Worm (Caenorhabditis elegans) whole organism, late embryonic: Measurements from ENCODE around the gene Y6E2A.10.

Experiments
- C38D4.7 ChIP-seq: fragments of 200-800 bp; sonication (Bioruptor generic); optimal IDR thresholded peaks from 2 replicates; lab custom pipeline; 2018; ENCODE audit warnings: mild to moderate bottlenecking, missing genetic modification characterization, moderate library complexity, missing compliant biosample characterization
- K09A11.1 ChIP-seq: sonication (generic microtip); optimal IDR thresholded peaks from 2 replicates; lab custom pipeline; 2017; ENCODE audit warnings: antibody characterized with exemption, mild to moderate bottlenecking, missing genetic modification characterization, missing compliant biosample characterization; ENCODE audit not compliant: insufficient read depth
- Y22D7AL.16 ChIP-seq: sonication (generic microtip); optimal IDR thresholded peaks from 2 replicates; lab custom pipeline; 2016; ENCODE audit warnings: missing genetic modification characterization, missing compliant biosample characterization
- ama-1 ChIP-seq: fragments of 150-350 bp; optimal IDR thresholded peaks from 2 replicates; lab custom pipeline; 2014
- ceh-14 ChIP-seq: sonication (generic microtip); optimal IDR thresholded peaks from 2 replicates; lab custom pipeline; 2016; ENCODE audit warnings: missing genotype, missing genetic modification characterization, missing compliant biosample characterization
- ceh-2 ChIP-seq: sonication (generic microtip); optimal IDR thresholded peaks from 2 replicates; lab custom pipeline; 2016; ENCODE audit warnings: missing genotype, missing genetic modification characterization, missing compliant biosample characterization
- ceh-22 ChIP-seq: sonication (generic microtip); optimal IDR thresholded peaks from 2 replicates; lab custom pipeline; 2017; ENCODE audit warnings: missing biosample characterization, missing genetic modification characterization
- ceh-30 ChIP-seq: fragments of 150-350 bp; optimal IDR thresholded peaks from 2 replicates; lab custom pipeline; 2014; ENCODE audit warnings: missing biosample characterization, missing genetic modification characterization
- ceh-45 ChIP-seq: fragments of 200-800 bp; sonication (Bioruptor generic); IDR thresholded peaks from 2 replicates; pipeline ENCODE4 v1.3.6; 2022; ENCODE audit warnings: missing genetic modification reagents, missing genetic modification characterization, missing compliant biosample characterization
- ceh-48 ChIP-seq: sonication (generic microtip); optimal IDR thresholded peaks from 2 replicates; lab custom pipeline; 2016; ENCODE audit warnings: missing genetic modification characterization, inconsistent platforms, missing compliant biosample characterization
- ceh-6 ChIP-seq: fragments of 200-800 bp; sonication (Bioruptor generic); optimal IDR thresholded peaks from 2 replicates; lab custom pipeline; 2018; ENCODE audit warnings: mild to moderate bottlenecking, missing genetic modification characterization, missing compliant biosample characterization
- ceh-9 ChIP-seq: sonication (generic microtip); optimal IDR thresholded peaks from 2 replicates; lab custom pipeline; 2016; ENCODE audit warnings: mild to moderate bottlenecking, missing genetic modification characterization, inconsistent platforms, missing compliant biosample characterization
- dmd-4 ChIP-seq: sonication (generic microtip); optimal IDR thresholded peaks from 2 replicates; lab custom pipeline; 2016; ENCODE audit warnings: borderline replicate concordance, missing genetic modification characterization, missing compliant biosample characterization
- elt-2 ChIP-seq: sonication (generic microtip); optimal IDR thresholded peaks from 2 replicates; lab custom pipeline; 2016; ENCODE audit warnings: missing genetic modification reagents, missing genetic modification characterization, missing compliant biosample characterization
- elt-4 ChIP-seq: sonication (generic microtip); optimal IDR thresholded peaks from 2 replicates; lab custom pipeline; 2016; ENCODE audit warnings: missing genetic modification characterization, missing compliant biosample characterization
- ets-4 ChIP-seq: sonication (generic microtip); optimal IDR thresholded peaks from 2 replicates; lab custom pipeline; 2016; ENCODE audit warnings: missing genetic modification characterization, missing compliant biosample characterization
- eyg-1 ChIP-seq: sonication (generic microtip); optimal IDR thresholded peaks from 2 replicates; lab custom pipeline; 2016; ENCODE audit warnings: missing genotype, missing genetic modification characterization, missing compliant biosample characterization
- fkh-10 ChIP-seq: fragments of 150-350 bp; optimal IDR thresholded peaks from 2 replicates; lab custom pipeline; 2014; ENCODE audit warnings: missing biosample characterization, missing genetic modification reagents, missing genetic modification characterization
- hlh-15 ChIP-seq: sonication (generic microtip); optimal IDR thresholded peaks from 2 replicates; lab custom pipeline; 2016; ENCODE audit warnings: missing genetic modification characterization, missing compliant biosample characterization
- hlh-30 ChIP-seq: sonication (generic microtip); optimal IDR thresholded peaks from 2 replicates; lab custom pipeline; 2017; ENCODE audit warnings: antibody characterized with exemption, missing genetic modification characterization, missing compliant biosample characterization; ENCODE audit not compliant: insufficient read depth
- hlh-8 ChIP-seq: sonication (generic microtip); optimal IDR thresholded peaks from 2 replicates; lab custom pipeline; 2016; ENCODE audit warnings: missing genotype, missing genetic modification characterization, missing compliant biosample characterization
- mec-3 ChIP-seq: sonication (generic microtip); optimal IDR thresholded peaks from 2 replicates; lab custom pipeline; 2016; ENCODE audit warnings: borderline replicate concordance, missing genetic modification characterization, missing compliant biosample characterization
- npax-4 ChIP-seq: sonication (generic microtip); optimal IDR thresholded peaks from 2 replicates; lab custom pipeline; 2016; ENCODE audit warnings: missing genetic modification characterization, missing compliant biosample characterization
- pag-3 ChIP-seq: sonication (generic microtip); optimal IDR thresholded peaks from 2 replicates; lab custom pipeline; 2016; ENCODE audit warnings: missing compliant biosample characterization, missing genetic modification characterization, borderline replicate concordance
- pat-9 ChIP-seq: fragments of 200-800 bp; sonication (Bioruptor generic); optimal IDR thresholded peaks from 2 replicates; lab custom pipeline; 2018; ENCODE audit warnings: mild to moderate bottlenecking, missing genetic modification characterization, moderate library complexity, missing compliant biosample characterization
- pax-1 ChIP-seq: fragments of 150-350 bp; optimal IDR thresholded peaks from 2 replicates; lab custom pipeline; 2014; ENCODE audit warnings: missing biosample characterization, missing genetic modification characterization
- pha-2 ChIP-seq: sonication (generic microtip); optimal IDR thresholded peaks from 2 replicates; lab custom pipeline; 2017; ENCODE audit warnings: mild to moderate bottlenecking, missing genetic modification characterization, missing compliant biosample characterization
- pqm-1 ChIP-seq: sonication (generic microtip); optimal IDR thresholded peaks from 2 replicates; lab custom pipeline; 2016; ENCODE audit warnings: missing genetic modification characterization, missing compliant biosample characterization
- pros-1 ChIP-seq: fragments of 150-350 bp; optimal IDR thresholded peaks from 2 replicates; lab custom pipeline; 2014; ENCODE audit warnings: missing biosample characterization, missing genetic modification reagents, missing genetic modification characterization
- ref-2 ChIP-seq: sonication (generic microtip); optimal IDR thresholded peaks from 2 replicates; lab custom pipeline; 2016; ENCODE audit warnings: missing genetic modification characterization, missing compliant biosample characterization
- sdc-2 ChIP-seq: sonication (generic microtip); optimal IDR thresholded peaks from 2 replicates; lab custom pipeline; 2016; ENCODE audit warnings: missing genotype, missing genetic modification characterization, missing compliant biosample characterization
- sox-2 ChIP-seq: fragments of 200-800 bp; sonication (Bioruptor generic); IDR thresholded peaks from 2 replicates; pipeline ENCODE4 v1.3.6; 2022; ENCODE audit warnings: missing genetic modification reagents, missing genetic modification characterization, missing compliant biosample characterization
- tbx-2 ChIP-seq: sonication (generic microtip); optimal IDR thresholded peaks from 2 replicates; lab custom pipeline; 2016; ENCODE audit warnings: missing genetic modification characterization, missing compliant biosample characterization
- unc-42 ChIP-seq: sonication (generic microtip); optimal IDR thresholded peaks from 2 replicates; lab custom pipeline; 2016; ENCODE audit warnings: missing genotype, missing genetic modification characterization, missing compliant biosample characterization
- unc-55 ChIP-seq: sonication (generic microtip); optimal IDR thresholded peaks from 2 replicates; lab custom pipeline; 2017; ENCODE audit warnings: missing biosample characterization, missing genetic modification reagents, missing genetic modification characterization
- unc-86 ChIP-seq: sonication (generic microtip); optimal IDR thresholded peaks from 2 replicates; lab custom pipeline; 2016; ENCODE audit warnings: missing genetic modification characterization, missing compliant biosample characterization
- ztf-16 ChIP-seq: sonication (generic microtip); optimal IDR thresholded peaks from 2 replicates; lab custom pipeline; 2017; ENCODE audit warnings: missing genetic modification characterization, missing compliant biosample characterization

Gene Y6E2A.10

DNA sequence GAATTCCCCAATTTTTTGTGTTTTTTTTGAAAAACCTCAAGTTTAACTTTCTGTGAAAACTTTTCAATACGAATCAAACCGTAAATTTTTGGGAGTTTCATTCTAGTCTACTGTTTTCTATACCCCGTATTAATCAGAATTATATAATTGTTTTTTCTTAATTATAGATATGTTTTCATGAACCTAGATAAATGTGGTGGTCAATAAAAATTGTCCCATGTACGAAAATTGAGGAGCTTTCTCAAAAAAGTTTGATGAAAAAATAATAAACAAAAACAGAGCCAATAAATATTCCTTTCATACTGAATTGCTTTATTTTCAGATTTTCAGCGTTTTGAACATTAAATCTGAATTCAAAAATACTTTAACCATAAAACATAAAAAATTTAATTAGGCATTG is 20.0 kb downstream of the Y6E2A.10 start, which contains the start of gene Y6E2A.1:
Gene Y6E2A.1, minus strand, starts transcription at position 101 of the 400 bp plus-strand sequence.
- TF ChIP-seq mec-3 (tag; lab: Kevin White, UChicago) (no peak), ama-1 (no peak), ceh-30 (tag; lab: Kevin White, UChicago) (no peak), elt-2 (tag; lab: Kevin White, UChicago) (no peak), ets-4 (tag; lab: Kevin White, UChicago) (no peak), unc-42 (no peak), pat-9 (no peak), pax-1 (no peak), ceh-6 (GFP tag; lab: Kevin White, UChicago) (no peak), pqm-1 (tag; lab: Kevin White, UChicago) (no peak), unc-86 (tag; lab: Kevin White, UChicago) (no peak), ref-2 (tag; lab: Kevin White, UChicago) (no peak), C38D4.7 (GFP tag; lab: Kevin White, UChicago) (no peak), ceh-48 (no peak)

DNA sequence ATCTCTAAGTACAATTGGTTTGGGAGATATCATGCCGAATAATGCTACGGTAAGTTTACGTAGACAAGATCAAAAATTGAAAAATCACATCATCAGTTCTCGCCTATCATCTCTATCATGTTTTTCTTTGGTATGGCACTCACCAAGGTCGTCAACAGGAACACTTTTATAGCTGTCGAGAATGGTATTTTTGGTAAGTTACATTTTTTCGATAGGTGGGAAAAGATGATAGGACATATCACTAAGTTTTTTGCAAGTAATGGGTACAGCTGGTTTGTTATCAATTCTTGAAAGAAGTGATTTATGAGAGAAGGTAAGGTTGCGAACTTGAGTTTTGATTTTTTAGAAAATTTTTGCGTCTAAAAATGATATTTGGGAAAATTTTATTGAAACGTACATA is 22.4 kb downstream of the Y6E2A.10 start:
- TF ChIP-seq fkh-10 (GFP tag; lab: Kevin White, UChicago), result no peak
- no peak for TF ChIP-seq pag-3 (tag; lab: Kevin White, UChicago)
- no peak for TF ChIP-seq ceh-22 (tag; lab: Kevin White, UChicago)
- TF ChIP-seq ztf-16 (tag; lab: Kevin White, UChicago), result no peak
- TF ChIP-seq ref-2 (tag; lab: Kevin White, UChicago), result no peak
- no peak for TF ChIP-seq mec-3 (tag; lab: Kevin White, UChicago)
- no peak for TF ChIP-seq tbx-2 (tag; lab: Kevin White, UChicago)
- no peak for TF ChIP-seq sdc-2 (tag; lab: Kevin White, UChicago)
- no peak for TF ChIP-seq ceh-2 (tag; lab: Kevin White, UChicago)

DNA sequence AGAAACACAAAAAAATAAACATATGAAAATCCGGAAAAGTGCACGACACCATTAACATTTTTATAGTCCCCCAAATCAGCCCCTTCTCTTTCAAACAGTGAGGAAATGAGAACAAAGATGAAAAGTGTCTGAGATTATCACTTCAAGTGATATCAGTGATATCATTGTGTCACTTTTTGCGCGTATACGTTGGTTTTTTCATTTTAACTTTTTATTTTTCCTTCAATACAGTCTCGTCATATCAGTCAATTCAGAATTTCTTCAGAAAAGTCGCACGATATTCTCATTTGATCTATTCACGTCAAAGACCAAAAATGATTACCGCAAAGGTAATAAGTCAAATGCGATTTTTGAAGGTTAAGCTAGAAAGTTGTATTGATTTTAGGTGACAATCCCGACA is 25.6 kb downstream of the Y6E2A.10 start, which contains the start of gene twk-34:
Gene twk-34, plus strand, starts transcription at position 216 of the 400 bp plus-strand sequence.
- TF ChIP-seq npax-4 (tag; lab: Kevin White, UChicago) (no peak), elt-4 (tag; lab: Kevin White, UChicago) (no peak), hlh-15 (no peak), sdc-2 (tag; lab: Kevin White, UChicago) (no peak), pag-3 (tag; lab: Kevin White, UChicago) (no peak), unc-55 (GFP tag; lab: Kevin White, UChicago) (no peak), ceh-2 (tag; lab: Kevin White, UChicago) (no peak), Y22D7AL.16 (tag; lab: Kevin White, UChicago) (no peak), ceh-45 (no peak), ceh-48 (no peak), ztf-16 (tag; lab: Kevin White, UChicago) (no peak)

DNA sequence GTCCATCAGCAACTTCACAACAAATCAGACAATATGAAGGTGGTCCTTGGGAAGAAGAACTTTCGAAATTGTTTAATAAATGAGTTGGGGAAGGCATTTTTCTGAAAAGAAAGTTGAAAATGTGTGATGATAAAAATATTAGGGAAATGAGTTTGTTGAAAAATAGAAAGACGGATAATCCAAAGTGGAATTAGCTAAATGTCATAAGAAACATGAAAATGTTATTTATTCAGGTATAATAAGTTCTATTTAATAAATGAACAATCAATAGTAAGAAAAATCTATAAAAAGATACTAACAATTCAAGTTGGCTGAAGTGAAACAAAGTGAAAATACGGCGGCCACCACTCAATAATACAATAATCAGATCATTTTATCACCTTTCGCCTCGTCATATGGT is 28.1 kb downstream of the Y6E2A.10 start, which contains the start of gene nhr-53:
Gene nhr-53, minus strand, starts transcription at position 101 of the 400 bp plus-strand sequence.
- TF ChIP-seq ceh-45 (no peak), ceh-9 (tag; lab: Kevin White, UChicago) (no peak), unc-55 (GFP tag; lab: Kevin White, UChicago) (no peak), pros-1 (tag; lab: Kevin White, UChicago) (no peak), pag-3 (tag; lab: Kevin White, UChicago) (no peak), pha-2 (tag; lab: Kevin White, UChicago) (no peak), dmd-4 (tag; lab: Kevin White, UChicago) (no peak)

DNA sequence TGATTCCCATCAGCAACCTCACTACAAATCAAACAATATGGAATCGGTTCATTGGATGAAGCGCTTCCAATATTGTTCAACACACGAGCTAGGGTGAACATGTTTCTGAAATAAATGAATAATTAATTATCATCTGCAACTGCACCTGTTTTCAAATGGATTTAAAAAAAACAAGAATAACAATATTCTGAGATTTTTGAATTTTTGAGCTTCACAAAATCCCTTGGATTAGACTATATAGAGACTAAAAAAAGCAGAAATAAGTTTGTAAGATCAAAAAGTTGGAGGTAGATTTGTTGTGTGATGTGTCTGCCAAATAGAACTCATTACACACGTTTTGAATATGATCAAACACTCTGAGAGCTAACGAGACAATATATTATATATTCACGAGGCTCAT is 30.6 kb downstream of the Y6E2A.10 start, which contains the start of gene nhr-199:
Gene nhr-199, minus strand, starts transcription at position 101 of the 400 bp plus-strand sequence.
- TF ChIP-seq unc-86 (tag; lab: Kevin White, UChicago) (no peak), elt-2 (tag; lab: Kevin White, UChicago) (no peak), sox-2 (no peak), ceh-14 (tag; lab: Kevin White, UChicago) (no peak), elt-4 (tag; lab: Kevin White, UChicago) (no peak), C38D4.7 (GFP tag; lab: Kevin White, UChicago) (no peak), hlh-30 (no peak), pqm-1 (tag; lab: Kevin White, UChicago) (no peak), eyg-1 (tag; lab: Kevin White, UChicago) (no peak), hlh-8 (no peak), dmd-4 (tag; lab: Kevin White, UChicago) (no peak), sdc-2 (tag; lab: Kevin White, UChicago) (no peak), pros-1 (tag; lab: Kevin White, UChicago) (no peak), ref-2 (tag; lab: Kevin White, UChicago) (no peak), tbx-2 (tag; lab: Kevin White, UChicago) (no peak), pha-2 (tag; lab: Kevin White, UChicago) (no peak), K09A11.1 (tag; lab: Kevin White, UChicago) (no peak)
- TF ChIP-seq, all 69 proteins: peak for 0
